Fruit fly (Drosophila melanogaster) whole organism, pupa: Measurements from ENCODE around the gene RpS6.
A peak's percentile ranks its signal among the peaks of the same experiment; 100 is the strongest.

Experiments used
- CG10348 ChIP-seq: fragments of 200-800 bp; sonication (Bioruptor generic); IDR thresholded peaks from 2 replicates; pipeline ENCODE4 v1.3.6; 2022; ENCODE audit warnings: missing biosample characterization, missing genetic modification characterization
- CG12605 ChIP-seq: fragments of 200-800 bp; sonication (Bioruptor generic); IDR thresholded peaks from 2 replicates; pipeline ENCODE4 v1.3.6; 2022; ENCODE audit warnings: missing biosample characterization, missing genetic modification characterization
- CG13204 ChIP-seq: fragments of 200-800 bp; sonication (Bioruptor generic); optimal IDR thresholded peaks from 2 replicates; lab custom pipeline; 2018; ENCODE audit warnings: missing biosample characterization, mild to moderate bottlenecking, missing genetic modification characterization, moderate library complexity
- CG14655 ChIP-seq: fragments of 200-800 bp; sonication (Bioruptor generic); optimal IDR thresholded peaks from 3 replicates; lab custom pipeline; 2017; ENCODE audit warnings: mild to moderate bottlenecking, missing biosample characterization, missing genetic modification reagents, missing genetic modification characterization
- CG15710 ChIP-seq: fragments of 200-800 bp; sonication (Bioruptor generic); optimal IDR thresholded peaks from 2 replicates; lab custom pipeline; 2018; ENCODE audit warnings: missing biosample characterization, mild to moderate bottlenecking, missing genetic modification characterization, moderate library complexity
- CG17806 ChIP-seq: fragments of 200-800 bp; sonication (Bioruptor generic); optimal IDR thresholded peaks from 2 replicates; lab custom pipeline; 2018; ENCODE audit warnings: missing biosample characterization, mild to moderate bottlenecking, missing genetic modification characterization, moderate library complexity
- CG32121 ChIP-seq: fragments of 200-800 bp; sonication (Bioruptor generic); IDR thresholded peaks from 2 replicates; pipeline ENCODE4 v1.3.6; 2022; ENCODE audit warnings: missing biosample characterization, missing genetic modification characterization
- CG34367 ChIP-seq: fragments of 200-800 bp; sonication (Bioruptor generic); optimal IDR thresholded peaks from 2 replicates; lab custom pipeline; 2018; ENCODE audit warnings: missing biosample characterization, mild to moderate bottlenecking, missing genetic modification characterization
- CG4496 ChIP-seq: fragments of 200-800 bp; sonication (Bioruptor generic); IDR thresholded peaks from 3 replicates; pipeline ENCODE4 v1.3.6; 2022; ENCODE audit warnings: missing biosample characterization, missing genetic modification characterization
- CG8159 ChIP-seq: fragments of 200-800 bp; sonication (Bioruptor generic); optimal IDR thresholded peaks from 3 replicates; lab custom pipeline; 2018; ENCODE audit warnings: missing biosample characterization, mild to moderate bottlenecking, missing genetic modification characterization, moderate library complexity
- CG8301 ChIP-seq: fragments of 200-800 bp; sonication (Bioruptor generic); optimal IDR thresholded peaks from 2 replicates; lab custom pipeline; 2018; ENCODE audit warnings: missing biosample characterization, mild to moderate bottlenecking, missing genetic modification characterization
- CG9948 ChIP-seq: fragments of 200-800 bp; sonication (Bioruptor generic); optimal IDR thresholded peaks from 2 replicates; lab custom pipeline; 2018; ENCODE audit warnings: missing biosample characterization, mild to moderate bottlenecking, missing genetic modification characterization, moderate library complexity
- D1 ChIP-seq: fragments of 200-800 bp; sonication (Bioruptor generic); optimal IDR thresholded peaks from 2 replicates; lab custom pipeline; 2018; ENCODE audit warnings: missing biosample characterization, mild to moderate bottlenecking, missing genetic modification characterization, moderate library complexity
- EcR ChIP-seq: fragments of 200-800 bp; sonication (Bioruptor generic); optimal IDR thresholded peaks from 3 replicates; lab custom pipeline; 2019; ENCODE audit warnings: missing biosample characterization, missing genetic modification characterization, mild to moderate bottlenecking, moderate library complexity, missing genetic modification reagents
- Ets98B ChIP-seq: fragments of 200-800 bp; sonication (Bioruptor generic); IDR thresholded peaks from 2 replicates; pipeline ENCODE4 v1.3.6; 2022; ENCODE audit warnings: missing biosample characterization, missing genetic modification characterization
- Pif1A ChIP-seq: fragments of 200-800 bp; sonication (Bioruptor generic); optimal IDR thresholded peaks from 3 replicates; lab custom pipeline; 2016; ENCODE audit warnings: missing biosample characterization, missing genetic modification characterization
- Pif1B ChIP-seq: fragments of 200-800 bp; sonication (Bioruptor generic); optimal IDR thresholded peaks from 3 replicates; lab custom pipeline; 2016; ENCODE audit warnings: missing biosample characterization, missing genetic modification characterization
- Snoo ChIP-seq: fragments of 200-800 bp; sonication (Bioruptor generic); optimal IDR thresholded peaks from 3 replicates; lab custom pipeline; 2017; ENCODE audit warnings: missing biosample characterization, mild to moderate bottlenecking, missing genetic modification characterization, inconsistent platforms
- fd96Ca ChIP-seq: fragments of 200-800 bp; sonication (Bioruptor generic); IDR thresholded peaks from 3 replicates; pipeline ENCODE4 v1.3.6; 2022; ENCODE audit warnings: missing biosample characterization, missing genetic modification characterization
- gl ChIP-seq: fragments of 200-800 bp; sonication (Bioruptor generic); optimal IDR thresholded peaks from 2 replicates; lab custom pipeline; 2018; ENCODE audit warnings: missing biosample characterization, mild to moderate bottlenecking, missing genetic modification characterization
- rn ChIP-seq: fragments of 200-800 bp; sonication (Bioruptor generic); IDR thresholded peaks from 2 replicates; pipeline ENCODE4 v1.3.6; 2022; ENCODE audit warnings: missing biosample characterization, missing genetic modification characterization

The RpS6 gene

dm6 chrX:7920081-7920688, 19.1 kb upstream of the RpS6 start, which contains the start of the genes hdm and Ykt6:
TSS of gene hdm (minus strand) at chrX:7920131.
TSS of gene Ykt6 (plus strand) at chrX:7920409.
- TF ChIP-seq EcR, result peak; percentile 12
- TF ChIP-seq CG4496 (GFP tag; lab: Robert Waterston, UW), result peak; percentile 81; the same call in 2 of the 3 replicates
- TF ChIP-seq Pif1B (GFP tag; lab: Kevin White, UChicago), result no peak
- TF ChIP-seq CG17806 (tag; lab: Kevin White, UChicago), result peak; percentile 43
- no peak for TF ChIP-seq CG12605 (GFP tag; lab: Robert Waterston, UW)
- TF ChIP-seq CG9948, result peak; percentile 31
- TF ChIP-seq CG32121 (GFP tag; lab: Robert Waterston, UW), result peak; percentile 59
- TF ChIP-seq gl (tag; lab: Kevin White, UChicago), result peak; percentile 42
- no peak for TF ChIP-seq Pif1A (GFP tag; lab: Kevin White, UChicago)
- TF ChIP-seq CG34367 (tag; lab: Kevin White, UChicago), result peak; percentile 45
- TF ChIP-seq CG15710, result peak; percentile 62
- TF ChIP-seq Ets98B (GFP tag; lab: Robert Waterston, UW), result peak; percentile 64; the same call in 1 of the 2 replicates
- TF ChIP-seq Snoo (tag; lab: Kevin White, UChicago), result peak; percentile 61
- TF ChIP-seq CG8301 (tag; lab: Kevin White, UChicago), result peak; percentile 50
- TF ChIP-seq, all 21 proteins: peak for 11

dm6 chrX:7911983-7912630, 11.0 kb upstream of the RpS6 start, which contains the start of gene snz:
TSS of gene snz (plus strand) at chrX:7912089.
- TF ChIP-seq CG9948, result no peak
- TF ChIP-seq EcR, result peak; percentile 4
- no peak for TF ChIP-seq Pif1B (GFP tag; lab: Kevin White, UChicago)
- no peak for TF ChIP-seq Snoo (tag; lab: Kevin White, UChicago)

- TF ChIP-seq CG4496 (GFP tag; lab: Robert Waterston, UW) (0 out of 3 replicates have a peak, but pooled peaks have one; percentile 23), Pif1A (GFP tag; lab: Kevin White, UChicago) (no peak), fd96Ca (GFP tag; lab: Robert Waterston, UW) (no peak)
Measured at dm6 chrX:7909482-7909881, 8.4 kb upstream of the RpS6 start.

- TF ChIP-seq CG12605 (GFP tag; lab: Robert Waterston, UW), result no peak
- no peak for TF ChIP-seq Snoo (tag; lab: Kevin White, UChicago)
- TF ChIP-seq CG9948, result no peak
- no peak for TF ChIP-seq gl (tag; lab: Kevin White, UChicago)
- no peak for TF ChIP-seq Pif1A (GFP tag; lab: Kevin White, UChicago)
- TF ChIP-seq CG32121 (GFP tag; lab: Robert Waterston, UW), result no peak
Measured at dm6 chrX:7909069-7909389, 7.9 kb upstream of the RpS6 start.

- TF ChIP-seq CG34367 (tag; lab: Kevin White, UChicago), result peak; percentile 75
- TF ChIP-seq Ets98B (GFP tag; lab: Robert Waterston, UW), result peak; percentile 85
- no peak for TF ChIP-seq CG13204
- TF ChIP-seq Snoo (tag; lab: Kevin White, UChicago), result peak; percentile 56
- peak; percentile 83 for TF ChIP-seq CG8159 (tag; lab: Kevin White, UChicago)
- peak; percentile 70 for TF ChIP-seq CG9948
- TF ChIP-seq CG32121 (GFP tag; lab: Robert Waterston, UW), result peak; percentile 89
- no peak for TF ChIP-seq D1 (tag; lab: Kevin White, UChicago)
- peak; percentile 79 for TF ChIP-seq CG8301 (tag; lab: Kevin White, UChicago)
- peak; percentile 74 for TF ChIP-seq CG17806 (tag; lab: Kevin White, UChicago)
- TF ChIP-seq CG15710, result peak; percentile 79
- TF ChIP-seq Pif1B (GFP tag; lab: Kevin White, UChicago), result peak; percentile 72
- no peak for TF ChIP-seq Pif1A (GFP tag; lab: Kevin White, UChicago)
- no peak for TF ChIP-seq rn (GFP tag; lab: Robert Waterston, UW)
- TF ChIP-seq CG10348 (GFP tag; lab: Robert Waterston, UW), result 0 out of 2 replicates have a peak, but pooled peaks have one; percentile 31
- peak; percentile 66 for TF ChIP-seq CG12605 (GFP tag; lab: Robert Waterston, UW)
- TF ChIP-seq CG14655 (GFP tag; lab: Kevin White, UChicago), result peak; percentile 85
- TF ChIP-seq fd96Ca (GFP tag; lab: Robert Waterston, UW), result peak; percentile 90
- TF ChIP-seq gl (tag; lab: Kevin White, UChicago), result peak; percentile 59
- TF ChIP-seq CG4496 (GFP tag; lab: Robert Waterston, UW), result peak; percentile 91
- peak; percentile 76 for TF ChIP-seq EcR
- TF ChIP-seq, all 21 proteins: peak for 17
Measured at dm6 chrX:7908239-7909068, 7.3 kb upstream of the RpS6 start, which contains the start of the genes dpr14 and spidey. TSS of gene dpr14 (minus strand) at chrX:7908286. TSS of gene spidey (plus strand) at chrX:7908931.
